Worm (Caenorhabditis elegans): ENCODE data around the gene C18B12.4.

- TF ChIP-seq ceh-9 (tag; optimal IDR thresholded peaks at IDR 0.05) (no peak), pqm-1 (tag; optimal IDR thresholded peaks at IDR 0.05) (no peak), R02D3.7 (tag; optimal IDR thresholded peaks at IDR 0.05) (no peak), ama-1 (optimal IDR thresholded peaks at IDR 0.05) (no peak), snpc-4 (tag; optimal IDR thresholded peaks at IDR 0.05) (no peak), nhr-25 (tag; optimal IDR thresholded peaks at IDR 0.05) (no peak), tbx-2 (tag; optimal IDR thresholded peaks at IDR 0.05) (no peak), elt-1 (tag; optimal IDR thresholded peaks at IDR 0.05) (no peak), nhr-77 (tag; optimal IDR thresholded peaks at IDR 0.05) (no peak), nhr-23 (tag; optimal IDR thresholded peaks at IDR 0.05) (no peak), nhr-11 (tag; optimal IDR thresholded peaks at IDR 0.05) (no peak)
These were observed 24.3 kb downstream of the C18B12.4 start for ce11 chrX:15016102-15016501.

Measured in whole organism, L3 larva.